Fruit fly (Drosophila melanogaster) whole organism, embryonic: Measurements from ENCODE around the gene fzy.
A peak's percentile ranks its signal among the peaks of the same experiment; 100 is the strongest.

Source experiments
- ATbp ChIP-seq: fragments of 200-800 bp; sonication (Bioruptor generic); optimal IDR thresholded peaks from 2 replicates; lab custom pipeline; 2017; ENCODE audit warnings: missing biosample characterization, mild to moderate bottlenecking, missing genetic modification characterization, missing genetic modification reagents
- Atf3 ChIP-seq: fragments of 200-800 bp; sonication (Bioruptor generic); optimal IDR thresholded peaks from 3 replicates; lab custom pipeline; 2016; ENCODE audit warnings: missing biosample characterization, missing genetic modification characterization
- Blimp-1 ChIP-seq: fragments of 200-800 bp; sonication (Bioruptor generic); optimal IDR thresholded peaks from 3 replicates; lab custom pipeline; 2018; ENCODE audit warnings: missing biosample characterization, missing genetic modification characterization, mild to moderate bottlenecking, moderate library complexity, missing genetic modification reagents
- CG11560 ChIP-seq: fragments of 200-800 bp; sonication (Bioruptor generic); IDR thresholded peaks from 3 replicates; pipeline ENCODE4 v1.3.6; 2022; ENCODE audit warnings: missing biosample characterization, missing genetic modification characterization
- CG12942 ChIP-seq: fragments of 200-800 bp; sonication (Bioruptor generic); optimal IDR thresholded peaks from 3 replicates; lab custom pipeline; 2016; ENCODE audit warnings: missing biosample characterization, missing genetic modification characterization
- CG13287 ChIP-seq: fragments of 200-800 bp; sonication (Bioruptor generic); IDR thresholded peaks from 2 replicates; pipeline ENCODE4 v1.3.6; 2022; ENCODE audit warnings: missing biosample characterization, missing genetic modification characterization; ENCODE audit not compliant: partially characterized antibody
- CG13775 ChIP-seq: fragments of 200-800 bp; sonication (Bioruptor generic); optimal IDR thresholded peaks from 3 replicates; lab custom pipeline; 2017; ENCODE audit warnings: missing biosample characterization, mild to moderate bottlenecking, missing genetic modification characterization
- CG14441 ChIP-seq: fragments of 200-800 bp; sonication (Bioruptor generic); IDR thresholded peaks from 2 replicates; pipeline ENCODE4 v1.3.6; 2022; ENCODE audit warnings: missing biosample characterization, missing genetic modification characterization
- CG15269 ChIP-seq: fragments of 200-800 bp; sonication (Bioruptor generic); optimal IDR thresholded peaks from 2 replicates; lab custom pipeline; 2018; ENCODE audit warnings: missing biosample characterization, mild to moderate bottlenecking, missing genetic modification characterization, moderate library complexity
- CG15601 ChIP-seq: fragments of 200-800 bp; sonication (Bioruptor generic); optimal IDR thresholded peaks from 3 replicates; lab custom pipeline; 2019; ENCODE audit warnings: missing biosample characterization, mild to moderate bottlenecking, missing genetic modification characterization, moderate library complexity
- CG16813 ChIP-seq: fragments of 200-800 bp; sonication (Bioruptor generic); IDR thresholded peaks from 3 replicates; pipeline ENCODE4 v1.3.6; 2022; ENCODE audit warnings: missing biosample characterization, missing genetic modification characterization; ENCODE audit not compliant: partially characterized antibody
- CG16863 ChIP-seq: fragments of 200-800 bp; sonication (Bioruptor generic); optimal IDR thresholded peaks from 3 replicates; lab custom pipeline; 2016; ENCODE audit warnings: missing biosample characterization, missing genetic modification characterization
- CG18476 ChIP-seq: fragments of 200-800 bp; sonication (Bioruptor generic); optimal IDR thresholded peaks from 2 replicates; lab custom pipeline; 2016; ENCODE audit warnings: missing biosample characterization, mild to moderate bottlenecking, missing genetic modification characterization
- CG30020 ChIP-seq: fragments of 200-800 bp; optimal IDR thresholded peaks from 2 replicates; lab custom pipeline; 2019; ENCODE audit warnings: missing biosample characterization, mild to moderate bottlenecking, missing genetic modification characterization, moderate library complexity
- CG31388 ChIP-seq: fragments of 200-800 bp; sonication (Bioruptor generic); optimal IDR thresholded peaks from 2 replicates; lab custom pipeline; 2016; ENCODE audit warnings: missing biosample characterization, missing genetic modification characterization
- CG3995 ChIP-seq: fragments of 200-800 bp; sonication (Bioruptor generic); optimal IDR thresholded peaks from 3 replicates; lab custom pipeline; 2016; ENCODE audit warnings: missing biosample characterization, missing genetic modification characterization
- CG4617 ChIP-seq: fragments of 200-800 bp; sonication (Bioruptor generic); optimal IDR thresholded peaks from 3 replicates; lab custom pipeline; 2016; ENCODE audit warnings: missing biosample characterization, missing genetic modification characterization, borderline replicate concordance
- D19A ChIP-seq: fragments of 200-800 bp; optimal IDR thresholded peaks from 3 replicates; lab custom pipeline; 2019; ENCODE audit warnings: missing biosample characterization, mild to moderate bottlenecking, missing genetic modification characterization, moderate library complexity
- Dref ChIP-seq: fragments of 200-800 bp; sonication (Bioruptor generic); IDR thresholded peaks from 2 replicates; pipeline ENCODE4 v1.3.6; 2022; ENCODE audit warnings: missing biosample characterization, missing genetic modification characterization
- Ets97D ChIP-seq: fragments of 200-800 bp; sonication (Bioruptor generic); optimal IDR thresholded peaks from 3 replicates; lab custom pipeline; 2016; ENCODE audit warnings: missing biosample characterization, missing genetic modification characterization
- Fer2 ChIP-seq: fragments of 200-800 bp; sonication (Bioruptor generic); optimal IDR thresholded peaks from 2 replicates; lab custom pipeline; 2018; ENCODE audit warnings: missing biosample characterization, mild to moderate bottlenecking, missing genetic modification characterization, moderate library complexity
- GATAe ChIP-seq: fragments of 200-800 bp; sonication (Bioruptor generic); conservative IDR thresholded peaks from 2 replicates; pipeline ENCODE4 v1.3.6; 2022; ENCODE audit warnings: missing biosample characterization, missing genetic modification characterization
- Hand ChIP-seq: fragments of 200-800 bp; sonication (Bioruptor generic); optimal IDR thresholded peaks from 2 replicates; lab custom pipeline; 2017; ENCODE audit warnings: mild to moderate bottlenecking, missing biosample characterization, missing genetic modification reagents, missing genetic modification characterization
- Hr3 ChIP-seq: fragments of 200-800 bp; sonication (Bioruptor generic); optimal IDR thresholded peaks from 3 replicates; lab custom pipeline; 2016; ENCODE audit warnings: missing biosample characterization, missing genetic modification characterization
- NFAT ChIP-seq: fragments of 200-800 bp; sonication (Bioruptor generic); IDR thresholded peaks from 2 replicates; pipeline ENCODE4 v1.3.6; 2022; ENCODE audit warnings: missing biosample characterization, missing genetic modification characterization
- Neu2 ChIP-seq: fragments of 200-800 bp; sonication (Bioruptor generic); optimal IDR thresholded peaks from 3 replicates; lab custom pipeline; 2016; ENCODE audit warnings: missing biosample characterization, missing genetic modification characterization, borderline replicate concordance
- Oli ChIP-seq: fragments of 200-800 bp; sonication (Bioruptor generic); optimal IDR thresholded peaks from 2 replicates; lab custom pipeline; 2018; ENCODE audit warnings: missing biosample characterization, mild to moderate bottlenecking, missing genetic modification characterization, moderate library complexity
- Side ChIP-seq: fragments of 200-800 bp; sonication (Bioruptor generic); optimal IDR thresholded peaks from 2 replicates; lab custom pipeline; 2016; ENCODE audit warnings: missing biosample characterization, missing genetic modification characterization
- Xbp1 ChIP-seq: fragments of 200-800 bp; sonication (Bioruptor generic); optimal IDR thresholded peaks from 3 replicates; lab custom pipeline; 2016; ENCODE audit warnings: missing biosample characterization, mild to moderate bottlenecking, missing genetic modification characterization
- ash1 ChIP-seq: fragments of 200-800 bp; sonication (Bioruptor generic); optimal IDR thresholded peaks from 2 replicates; lab custom pipeline; 2018; ENCODE audit warnings: missing biosample characterization, mild to moderate bottlenecking, missing genetic modification characterization
- bigmax ChIP-seq: fragments of 200-800 bp; sonication (Bioruptor generic); optimal IDR thresholded peaks from 2 replicates; lab custom pipeline; 2018; ENCODE audit warnings: missing biosample characterization, mild to moderate bottlenecking, missing genetic modification characterization
- cato ChIP-seq: fragments of 200-800 bp; sonication (Bioruptor generic); optimal IDR thresholded peaks from 2 replicates; lab custom pipeline; 2016; ENCODE audit warnings: missing biosample characterization, missing genetic modification characterization, borderline replicate concordance
- crp ChIP-seq, 2 experiments: fragments of 200-800 bp; sonication (Bioruptor generic); optimal IDR thresholded peaks; 2 replicates in 1 of 2; 3 replicates in 1 of 2; lab custom pipeline; 2017; ENCODE audit warnings: missing biosample characterization in 2 of 2, missing genetic modification characterization in 2 of 2, mild to moderate bottlenecking in 1 of 2, moderate library complexity in 1 of 2
- eve ChIP-seq, 2 experiments: fragments of >200 bp; optimal IDR thresholded peaks; 2 replicates each; lab custom pipeline; 2017; ENCODE audit warnings: missing biosample characterization in 2 of 2, missing genetic modification characterization in 2 of 2
- fd96Cb ChIP-seq: fragments of 200-800 bp; sonication (Bioruptor generic); optimal IDR thresholded peaks from 2 replicates; lab custom pipeline; 2018; ENCODE audit warnings: missing biosample characterization, mild to moderate bottlenecking, missing genetic modification characterization, moderate library complexity
- gem ChIP-seq: fragments of 200-800 bp; sonication (Bioruptor generic); optimal IDR thresholded peaks from 2 replicates; lab custom pipeline; 2019; ENCODE audit warnings: missing biosample characterization, mild to moderate bottlenecking, missing genetic modification characterization, moderate library complexity
- gt ChIP-seq: fragments of 200-800 bp; sonication (Bioruptor generic); IDR thresholded peaks from 2 replicates; pipeline ENCODE4 v1.3.6; 2022; ENCODE audit warnings: missing biosample characterization, missing genetic modification characterization
- mirr ChIP-seq: fragments of 200-800 bp; sonication (Bioruptor generic); optimal IDR thresholded peaks from 3 replicates; lab custom pipeline; 2018; ENCODE audit warnings: missing biosample characterization, mild to moderate bottlenecking, missing genetic modification characterization
- nmo ChIP-seq: fragments of 200-800 bp; sonication (Bioruptor generic); optimal IDR thresholded peaks from 2 replicates; lab custom pipeline; 2018; ENCODE audit warnings: missing biosample characterization, mild to moderate bottlenecking, missing genetic modification characterization, moderate library complexity
- org-1 ChIP-seq: fragments of 200-800 bp; sonication (Bioruptor generic); optimal IDR thresholded peaks from 2 replicates; lab custom pipeline; 2017; ENCODE audit warnings: missing biosample characterization, missing genetic modification characterization
- peb ChIP-seq: fragments of 200-800 bp; sonication (Bioruptor generic); IDR thresholded peaks from 2 replicates; pipeline ENCODE4 v1.3.6; 2022; ENCODE audit warnings: missing biosample characterization, missing genetic modification characterization
- pho ChIP-seq: fragments of 200-800 bp; sonication (Bioruptor generic); optimal IDR thresholded peaks from 2 replicates; lab custom pipeline; 2016; ENCODE audit warnings: missing biosample characterization, missing genetic modification characterization
- psq ChIP-seq: fragments of 200-800 bp; sonication (Bioruptor generic); optimal IDR thresholded peaks from 2 replicates; lab custom pipeline; 2017; ENCODE audit warnings: missing biosample characterization, missing genetic modification characterization
- pzg ChIP-seq: fragments of 200-800 bp; sonication (Bioruptor generic); optimal IDR thresholded peaks from 3 replicates; lab custom pipeline; 2018; ENCODE audit warnings: missing biosample characterization, mild to moderate bottlenecking, missing genetic modification characterization, moderate library complexity
- rib ChIP-seq: fragments of 200-800 bp; sonication (Bioruptor generic); IDR thresholded peaks from 2 replicates; pipeline ENCODE4 v1.3.6; 2022; ENCODE audit warnings: missing biosample characterization, missing genetic modification characterization
- sqz ChIP-seq: fragments of 200-800 bp; sonication (Bioruptor generic); optimal IDR thresholded peaks from 3 replicates; lab custom pipeline; 2018; ENCODE audit warnings: missing biosample characterization, mild to moderate bottlenecking, missing genetic modification characterization
- vfl ChIP-seq: fragments of 200-800 bp; sonication (Bioruptor generic); optimal IDR thresholded peaks from 2 replicates; lab custom pipeline; 2016; ENCODE audit warnings: missing biosample characterization, missing genetic modification characterization
- zen2 ChIP-seq: fragments of 200-800 bp; sonication (Bioruptor generic); IDR thresholded peaks from 3 replicates; pipeline ENCODE4 v1.3.6; 2022; ENCODE audit warnings: missing biosample characterization, missing genetic modification characterization; ENCODE audit not compliant: partially characterized antibody

fzy gene

dm6 chr2L:16287602-16288392 lies 23.0 kb upstream of the fzy start, which contains the start of the genes crp and pkaap (continued):
- peak; percentile 44 for TF ChIP-seq ash1 (GFP tag; lab: Kevin White, UChicago)
- no peak for TF ChIP-seq CG13287 (GFP tag; lab: Robert Waterston, UW)
- peak; percentile 55 for TF ChIP-seq Blimp-1 (GFP tag; lab: Kevin White, UChicago)
- peak; percentile 66 for TF ChIP-seq Hr3 (GFP tag; lab: Kevin White, UChicago)
- peak; percentile 27 for TF ChIP-seq nmo (GFP tag; lab: Kevin White, UChicago)
- no peak for TF ChIP-seq gem (tag; lab: Kevin White, UChicago)
- TF ChIP-seq CG3995 (GFP tag; lab: Kevin White, UChicago), result peak; percentile 55
- peak; percentile 15 for TF ChIP-seq Neu2 (GFP tag; lab: Kevin White, UChicago)
- peak; percentile 12 for TF ChIP-seq psq
- peak; percentile 78 for TF ChIP-seq vfl (GFP tag; lab: Kevin White, UChicago)
- peak; percentile 83 for TF ChIP-seq pho (GFP tag; lab: Kevin White, UChicago)
- TF ChIP-seq Hand (GFP tag; lab: Kevin White, UChicago), result peak; percentile 64
- TF ChIP-seq NFAT (GFP tag; lab: Robert Waterston, UW), result no peak
- no peak for TF ChIP-seq cato (GFP tag; lab: Kevin White, UChicago)
- TF ChIP-seq Xbp1 (GFP tag; lab: Kevin White, UChicago), result peak; percentile 87
- peak; percentile 66 for TF ChIP-seq CG31388 (GFP tag; lab: Kevin White, UChicago)
- no peak for TF ChIP-seq CG15269 (tag; lab: Kevin White, UChicago)
- no peak for TF ChIP-seq CG16813 (GFP tag; lab: Robert Waterston, UW)
- TF ChIP-seq bigmax (GFP tag; lab: Kevin White, UChicago), result peak; percentile 7
- no peak for TF ChIP-seq Dref
- peak; percentile 29 for TF ChIP-seq org-1 (GFP tag; lab: Kevin White, UChicago)
- TF ChIP-seq pzg (GFP tag; lab: Kevin White, UChicago), result peak; percentile 97
- TF ChIP-seq CG4617 (GFP tag; lab: Kevin White, UChicago), result peak; percentile 98
- no peak for TF ChIP-seq Oli
- TF ChIP-seq peb (GFP tag; lab: Robert Waterston, UW), result no peak
- TF ChIP-seq sqz (GFP tag; lab: Kevin White, UChicago), result no peak
- TF ChIP-seq ATbp (GFP tag; lab: Kevin White, UChicago), result peak; percentile 49
- peak; percentile 27 for TF ChIP-seq CG18476 (GFP tag; lab: Kevin White, UChicago)
- TF ChIP-seq eve (GFP tag; optimal IDR thresholded peaks at IDR 0.05; lab: Kevin White, UChicago), result no peak
- TF ChIP-seq CG12942 (GFP tag; lab: Kevin White, UChicago), result peak; percentile 67
- TF ChIP-seq CG14441, result no peak
- peak; percentile 54 for TF ChIP-seq Atf3
- peak; percentile 75 for TF ChIP-seq CG15601 (tag; lab: Kevin White, UChicago)
- peak; percentile 82 for TF ChIP-seq Side (GFP tag; lab: Kevin White, UChicago)
- no peak for TF ChIP-seq CG30020 (tag; lab: Kevin White, UChicago)
- TF ChIP-seq Fer2 (tag; lab: Kevin White, UChicago), result peak; percentile 42
- peak; percentile 75 for TF ChIP-seq mirr (GFP tag; lab: Kevin White, UChicago)
- TF ChIP-seq D19A (tag; lab: Kevin White, UChicago), result peak; percentile 24
- TF ChIP-seq gt (GFP tag; lab: Robert Waterston, UW), result no peak
- TF ChIP-seq zen2 (GFP tag; lab: Robert Waterston, UW), result no peak
- peak; percentile 53 for TF ChIP-seq fd96Cb (tag; lab: Kevin White, UChicago)
- peak; percentile 93 for TF ChIP-seq Ets97D (GFP tag; lab: Kevin White, UChicago)
- TF ChIP-seq rib, result no peak
- TF ChIP-seq GATAe (GFP tag; lab: Robert Waterston, UW), result no peak
- no peak for TF ChIP-seq CG11560
- TF ChIP-seq crp (GFP tag; optimal IDR thresholded peaks at IDR 0.05; lab: Kevin White, UChicago), result peak; percentile 2 to 78
- TF ChIP-seq CG13775 (GFP tag; lab: Kevin White, UChicago), result peak; percentile 58
- peak; percentile 82 for TF ChIP-seq CG16863
